Worm (Caenorhabditis elegans): ENCODE measurements around the gene R11E3.2.

DNA sequence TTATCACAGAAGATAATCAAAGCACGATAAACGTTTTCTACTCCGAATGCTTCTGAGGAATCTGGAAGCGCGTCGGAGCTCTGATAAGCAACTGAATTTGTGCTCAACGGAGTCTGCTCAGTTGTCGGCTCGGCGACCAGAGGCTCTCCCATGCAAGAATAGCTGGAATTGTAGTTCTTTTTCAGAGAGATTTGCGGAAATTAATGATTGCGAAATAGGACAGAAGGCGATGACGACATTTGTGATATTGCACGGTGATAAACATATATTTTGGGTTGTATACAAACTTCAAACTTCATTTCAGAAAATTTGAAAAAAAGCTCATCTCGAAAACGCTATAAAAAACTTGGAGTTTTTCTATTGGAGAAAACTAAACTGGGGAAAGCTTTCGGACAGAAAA, 37.9 kb downstream of the R11E3.2 start, which contains the start of gene H06H21.37:
- no peak for TF ChIP-seq unc-86 (tag; optimal IDR thresholded peaks at IDR 0.05)
- no peak for TF ChIP-seq nhr-84 (tag; optimal IDR thresholded peaks at IDR 0.05)
- no peak for TF ChIP-seq unc-62 (GFP tag; optimal IDR thresholded peaks at IDR 0.05)
- TF ChIP-seq elt-3 (tag; optimal IDR thresholded peaks at IDR 0.05): no peak
- TF ChIP-seq ztf-11 (tag; optimal IDR thresholded peaks at IDR 0.05): no peak
- TF ChIP-seq efl-1 (optimal IDR thresholded peaks at IDR 0.05): no peak
- TF ChIP-seq efl-1 (GFP tag; optimal IDR thresholded peaks at IDR 0.05 in 1 of 2): no peak
- no peak for TF ChIP-seq elt-2 (tag; optimal IDR thresholded peaks at IDR 0.05)
- TF ChIP-seq snpc-4 (tag; optimal IDR thresholded peaks at IDR 0.05): no peak
- TF ChIP-seq lin-13 (GFP tag; optimal IDR thresholded peaks at IDR 0.05): no peak
- no peak for TF ChIP-seq ceh-90 (tag; optimal IDR thresholded peaks at IDR 0.05)
- no peak for TF ChIP-seq egl-27 (tag; optimal IDR thresholded peaks at IDR 0.05)
- no peak for TF ChIP-seq dpl-1 (GFP tag; optimal IDR thresholded peaks at IDR 0.05)

Measured in whole organism, L1 larva.